Worm (Caenorhabditis elegans) whole organism, early embryonic: Measurements from ENCODE around the gene gldi-10.
"Not testable (repeated sequence)": the region's sequence is repeated elsewhere in the genome, so short reads cannot be mapped to it uniquely, and the experiment has no call there.

Experiments
- B0310.2 ChIP-seq: sonication (generic microtip); optimal IDR thresholded peaks from 2 replicates; lab custom pipeline; 2016; ENCODE audit warnings: mild to moderate bottlenecking, missing genetic modification characterization, missing compliant biosample characterization
- F13C5.2 ChIP-seq: sonication (generic microtip); optimal IDR thresholded peaks from 2 replicates; lab custom pipeline; 2017; ENCODE audit warnings: mild to moderate bottlenecking, missing genetic modification characterization, inconsistent platforms, missing compliant biosample characterization
- aly-1 ChIP-seq: sonication (generic microtip); optimal IDR thresholded peaks from 2 replicates; lab custom pipeline; 2016; ENCODE audit warnings: missing genetic modification characterization, missing compliant biosample characterization
- ama-1 ChIP-seq: fragments of 150-350 bp; optimal IDR thresholded peaks from 2 replicates; lab custom pipeline; 2014
- ceh-13 ChIP-seq: fragments of 200-800 bp; sonication (Bioruptor generic); optimal IDR thresholded peaks from 2 replicates; lab custom pipeline; 2018; ENCODE audit warnings: mild to moderate bottlenecking, missing genetic modification characterization, missing compliant biosample characterization
- flt-1 ChIP-seq: fragments of 200-800 bp; sonication (Bioruptor generic); IDR thresholded peaks from 2 replicates; pipeline ENCODE4 v1.3.6; 2022; ENCODE audit warnings: missing genetic modification characterization, missing compliant biosample characterization
- tbx-37 ChIP-seq: fragments of 200-800 bp; sonication (Bioruptor generic); conservative IDR thresholded peaks from 2 replicates; pipeline ENCODE4 v1.3.6; 2022; ENCODE audit warnings: missing genetic modification reagents, missing genetic modification characterization, missing compliant biosample characterization
- tra-4 ChIP-seq: sonication (generic microtip); optimal IDR thresholded peaks from 2 replicates; lab custom pipeline; 2017; ENCODE audit warnings: missing genetic modification characterization, missing compliant biosample characterization

- not testable (repeated sequence) for TF ChIP-seq ama-1; ceh-13 (GFP tag; lab: Kevin White, UChicago); B0310.2 (tag; lab: Kevin White, UChicago); tra-4 (tag; lab: Kevin White, UChicago); F13C5.2 (tag; lab: Kevin White, UChicago); tbx-37 (GFP tag; lab: Robert Waterston, UW); aly-1 (tag; lab: Kevin White, UChicago); flt-1 (GFP tag; lab: Robert Waterston, UW)
Measured at ce11 chrIV:9067277-9068197, 31.5 kb upstream of the gldi-10 start.
